Worm (Caenorhabditis elegans) whole organism, late embryonic: Measurements from ENCODE around the gene T11F9.1.

Source experiments
- K09A11.1 ChIP-seq: sonication (generic microtip); optimal IDR thresholded peaks from 2 replicates; lab custom pipeline; 2017; ENCODE audit warnings: antibody characterized with exemption, mild to moderate bottlenecking, missing genetic modification characterization, missing compliant biosample characterization; ENCODE audit not compliant: insufficient read depth
- ama-1 ChIP-seq: fragments of 150-350 bp; optimal IDR thresholded peaks from 2 replicates; lab custom pipeline; 2014
- ceh-18 ChIP-seq: sonication (generic microtip); optimal IDR thresholded peaks from 2 replicates; lab custom pipeline; 2016; ENCODE audit warnings: missing genetic modification characterization, missing compliant biosample characterization
- ceh-6 ChIP-seq: fragments of 200-800 bp; sonication (Bioruptor generic); optimal IDR thresholded peaks from 2 replicates; lab custom pipeline; 2018; ENCODE audit warnings: mild to moderate bottlenecking, missing genetic modification characterization, missing compliant biosample characterization
- elt-2 ChIP-seq: sonication (generic microtip); optimal IDR thresholded peaks from 2 replicates; lab custom pipeline; 2016; ENCODE audit warnings: missing genetic modification reagents, missing genetic modification characterization, missing compliant biosample characterization
- hlh-6 ChIP-seq: sonication (generic microtip); optimal IDR thresholded peaks from 2 replicates; lab custom pipeline; 2016; ENCODE audit warnings: missing genotype, missing genetic modification characterization, missing compliant biosample characterization
- nhr-11 ChIP-seq: fragments of 150-350 bp; optimal IDR thresholded peaks from 2 replicates; lab custom pipeline; 2014; ENCODE audit warnings: missing biosample characterization, missing genetic modification characterization
- nhr-232 ChIP-seq: sonication (generic microtip); optimal IDR thresholded peaks from 2 replicates; lab custom pipeline; 2016; ENCODE audit warnings: missing genetic modification characterization, missing compliant biosample characterization
- pag-3 ChIP-seq: sonication (generic microtip); optimal IDR thresholded peaks from 2 replicates; lab custom pipeline; 2016; ENCODE audit warnings: missing compliant biosample characterization, missing genetic modification characterization, borderline replicate concordance
- pha-4 ChIP-seq: fragments of 150-350 bp; optimal IDR thresholded peaks from 2 replicates; lab custom pipeline; 2018; ENCODE audit warnings: missing biosample characterization, missing genetic modification reagents, missing genetic modification characterization
- ref-2 ChIP-seq: sonication (generic microtip); optimal IDR thresholded peaks from 2 replicates; lab custom pipeline; 2016; ENCODE audit warnings: missing genetic modification characterization, missing compliant biosample characterization
- sox-4 ChIP-seq: sonication (generic microtip); optimal IDR thresholded peaks from 2 replicates; lab custom pipeline; 2017; ENCODE audit warnings: mild to moderate bottlenecking, missing genetic modification characterization, inconsistent platforms, missing compliant biosample characterization

ce11 chrV:11492456-11492855, 33.1 kb downstream of the T11F9.1 start, which contains the start of gene T11F9.21:
- TF ChIP-seq pag-3 (tag; lab: Kevin White, UChicago), result no peak
- TF ChIP-seq ref-2 (tag; lab: Kevin White, UChicago), result no peak
- no peak for TF ChIP-seq pha-4 (tag; lab: Kevin White, UChicago)
- no peak for TF ChIP-seq nhr-232 (tag; lab: Kevin White, UChicago)
- TF ChIP-seq elt-2, result no peak
- TF ChIP-seq hlh-6 (tag; lab: Kevin White, UChicago), result no peak
- no peak for TF ChIP-seq K09A11.1 (tag; lab: Kevin White, UChicago)
- TF ChIP-seq nhr-11 (tag; lab: Kevin White, UChicago), result no peak
- TF ChIP-seq ama-1 (lab: Kevin White, UChicago), result no peak
- no peak for TF ChIP-seq sox-4
- no peak for TF ChIP-seq ceh-18 (tag; lab: Kevin White, UChicago)
- no peak for TF ChIP-seq ceh-6 (GFP tag; lab: Kevin White, UChicago)
